Fruit fly (Drosophila melanogaster): ENCODE data around the gene CG7255.

CG7255 gene

DNA sequence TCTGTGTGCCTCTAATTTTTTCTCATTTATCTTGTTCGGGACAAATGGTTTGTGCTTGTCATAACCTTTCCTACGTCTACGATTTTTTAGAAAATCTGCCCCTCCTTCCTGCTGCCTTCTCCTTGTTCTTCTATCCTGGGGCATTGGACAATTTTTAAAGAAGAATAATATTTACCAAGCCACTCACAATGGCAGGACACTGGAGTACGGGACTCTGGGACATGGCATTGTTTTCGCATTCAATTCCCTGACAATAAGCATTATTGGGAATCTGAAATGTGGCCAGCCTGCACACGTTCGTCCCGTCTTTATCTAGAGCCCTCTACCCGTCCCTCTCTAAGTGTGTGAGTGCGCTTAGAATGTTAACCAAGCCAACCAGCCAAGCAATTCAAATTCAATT is 10.5 kb downstream of the CG7255 start:
- TF ChIP-seq NfI (GFP tag; optimal IDR thresholded peaks at IDR 0.05), result no peak
- peak; percentile 17 for TF ChIP-seq CG1832 (GFP tag; optimal IDR thresholded peaks at IDR 0.05)
- TF ChIP-seq pros (GFP tag; optimal IDR thresholded peaks at IDR 0.05), result peak; percentile 45
- no peak for TF ChIP-seq CG9727 (GFP tag; optimal IDR thresholded peaks at IDR 0.05)
- no peak for TF ChIP-seq CG1792 (GFP tag; optimal IDR thresholded peaks at IDR 0.05)
- TF ChIP-seq Elba2 (GFP tag; optimal IDR thresholded peaks at IDR 0.05), result peak; percentile 10
- TF ChIP-seq hth (optimal IDR thresholded peaks at IDR 0.05), result no peak
- peak; percentile 95 for TF ChIP-seq D (optimal IDR thresholded peaks at IDR 0.05)
- TF ChIP-seq D (GFP tag; optimal IDR thresholded peaks at IDR 0.05), result no peak

DNA sequence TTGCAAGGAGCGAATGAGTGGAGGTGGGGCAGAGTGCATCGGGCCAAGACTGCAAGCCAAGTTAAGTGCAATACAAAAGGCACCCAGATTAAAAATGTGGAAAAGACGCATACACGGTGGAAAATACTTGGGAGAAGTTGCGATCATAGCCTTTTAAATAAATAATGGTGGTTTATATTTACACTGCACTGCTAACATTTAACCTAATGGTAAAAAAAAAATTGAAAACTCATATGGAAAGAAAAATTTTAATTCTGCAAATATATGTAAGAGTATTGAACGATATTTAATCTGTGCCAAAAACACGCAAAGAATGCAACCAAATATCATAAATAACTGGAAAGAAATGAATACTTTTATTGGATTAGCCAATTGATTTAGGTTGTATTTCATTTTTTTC is 10.9 kb downstream of the CG7255 start:
- TF ChIP-seq Adf1 (GFP tag; IDR thresholded peaks at IDR 0.05) (no peak), CG14710 (tag; optimal IDR thresholded peaks at IDR 0.05) (peak; percentile 32), phol (tag; optimal IDR thresholded peaks at IDR 0.05) (peak; percentile 23), B-H1 (GFP tag; IDR thresholded peaks at IDR 0.05) (no peak), CG30403 (GFP tag; optimal IDR thresholded peaks at IDR 0.05) (no peak), CG7839 (tag; optimal IDR thresholded peaks at IDR 0.05) (no peak), CG9727 (GFP tag; optimal IDR thresholded peaks at IDR 0.05) (peak; percentile 54), zen (tag; optimal IDR thresholded peaks at IDR 0.05) (peak; percentile 49), zf30C (GFP tag; optimal IDR thresholded peaks at IDR 0.05) (peak; percentile 16), CG10979 (tag; optimal IDR thresholded peaks at IDR 0.05) (peak; percentile 47), dmrt11E (tag; optimal IDR thresholded peaks at IDR 0.05) (peak; percentile 62), tio (GFP tag; optimal IDR thresholded peaks at IDR 0.05) (peak; percentile 15), ac (GFP tag; optimal IDR thresholded peaks at IDR 0.05) (peak; percentile 4), CG10267 (tag; optimal IDR thresholded peaks at IDR 0.05) (peak; percentile 22), CG15696 (tag; optimal IDR thresholded peaks at IDR 0.05) (peak; percentile 67), lola (GFP tag; optimal IDR thresholded peaks at IDR 0.05) (peak in 1 of 3 experiments; percentile 46), Atf-2 (GFP tag; optimal IDR thresholded peaks at IDR 0.05) (peak; percentile 8), Neu2 (GFP tag; optimal IDR thresholded peaks at IDR 0.05; ENCODE audit: borderline replicate concordance) (peak; percentile 16), CG10959 (GFP tag; IDR thresholded peaks at IDR 0.05) (0 out of 2 replicates have a peak, but pooled peaks have one; percentile 7), fd102C (GFP tag; optimal IDR thresholded peaks at IDR 0.05) (peak; percentile 70), CG4730 (GFP tag; IDR thresholded peaks at IDR 0.05) (no peak), CG2129 (GFP tag; IDR thresholded peaks at IDR 0.05; ENCODE audit: partially characterized antibody) (no peak), CG12391 (tag; optimal IDR thresholded peaks at IDR 0.05) (peak; percentile 5), HmgD (GFP tag; optimal IDR thresholded peaks at IDR 0.05) (no peak), Ets65A (GFP tag) (peak; percentile 62), chif (GFP tag; optimal IDR thresholded peaks at IDR 0.05) (peak in 1 of 2 experiments; percentile 19), gem (tag; optimal IDR thresholded peaks at IDR 0.05) (peak; percentile 33), CG8944 (GFP tag; optimal IDR thresholded peaks at IDR 0.05) (no peak), sens (GFP tag) (peak; percentile 85)

DNA sequence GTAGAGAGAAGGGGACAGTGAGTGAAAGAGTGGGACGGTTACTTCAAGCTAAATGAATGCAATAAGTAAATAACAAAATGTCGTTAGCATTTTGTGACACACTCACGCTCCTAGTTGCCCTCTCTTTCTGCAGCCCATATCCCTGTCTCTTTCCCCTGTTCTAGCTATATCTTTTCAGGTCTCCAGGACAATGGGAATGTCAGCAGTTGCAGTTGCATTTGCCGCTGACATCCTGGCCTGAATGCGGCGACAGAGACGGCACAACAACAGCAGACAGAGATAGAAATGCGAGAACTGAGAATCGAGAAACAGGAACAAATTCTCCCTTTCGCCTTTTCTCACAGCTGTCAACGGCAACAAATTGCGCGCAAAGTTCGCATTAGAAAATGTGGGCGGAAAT is 11.3 kb downstream of the CG7255 start:
- TF ChIP-seq jigr1 (GFP tag; IDR thresholded peaks at IDR 0.05) (no peak), CTCF (GFP tag; optimal IDR thresholded peaks at IDR 0.05) (no peak), nau (GFP tag; optimal IDR thresholded peaks at IDR 0.05) (no peak), tll (GFP tag; optimal IDR thresholded peaks at IDR 0.05) (peak in 1 of 2 experiments; percentile 13), CG34376 (GFP tag; optimal IDR thresholded peaks at IDR 0.05) (no peak), ssp (GFP tag; IDR thresholded peaks at IDR 0.05) (no peak), CG1529 (GFP tag; optimal IDR thresholded peaks at IDR 0.05) (no peak), CG1832 (GFP tag; optimal IDR thresholded peaks at IDR 0.05) (peak; percentile 52), gcm2 (GFP tag; optimal IDR thresholded peaks at IDR 0.05) (no peak), gsb (GFP tag; IDR thresholded peaks at IDR 0.05) (no peak), CG11247 (GFP tag; IDR thresholded peaks at IDR 0.05) (no peak), CG33557 (GFP tag; optimal IDR thresholded peaks at IDR 0.05) (no peak), Hr51 (GFP tag; optimal IDR thresholded peaks at IDR 0.05) (no peak), Dek (tag; optimal IDR thresholded peaks at IDR 0.05) (no peak), oc (tag; optimal IDR thresholded peaks at IDR 0.05) (no peak)

Data from whole organism, embryonic.